Fruit fly (Drosophila melanogaster) whole organism, embryonic: Measurements from ENCODE around the gene Pat1.

Experiments used
- Bteb2 ChIP-seq: fragments of 200-800 bp; sonication (Bioruptor generic); optimal IDR thresholded peaks from 2 replicates; lab custom pipeline; 2016; ENCODE audit warnings: missing biosample characterization, missing genetic modification characterization
- CG1024 ChIP-seq: fragments of 200-800 bp; sonication (Bioruptor generic); IDR thresholded peaks from 2 replicates; pipeline ENCODE4 v1.3.6; 2022; ENCODE audit warnings: missing biosample characterization, missing genetic modification characterization
- CG10979 ChIP-seq: fragments of 200-800 bp; sonication (Bioruptor generic); optimal IDR thresholded peaks from 2 replicates; lab custom pipeline; 2018; ENCODE audit warnings: missing biosample characterization, mild to moderate bottlenecking, missing genetic modification characterization, moderate library complexity
- CG11247 ChIP-seq: fragments of 200-800 bp; sonication (Bioruptor generic); IDR thresholded peaks from 2 replicates; pipeline ENCODE4 v1.3.6; 2022; ENCODE audit warnings: missing biosample characterization, missing genetic modification characterization
- CG14441 ChIP-seq: fragments of 200-800 bp; sonication (Bioruptor generic); IDR thresholded peaks from 2 replicates; pipeline ENCODE4 v1.3.6; 2022; ENCODE audit warnings: missing biosample characterization, missing genetic modification characterization
- CG17361 ChIP-seq: fragments of 200-800 bp; sonication (Bioruptor generic); IDR thresholded peaks from 3 replicates; pipeline ENCODE4 v1.3.6; 2022; ENCODE audit warnings: missing biosample characterization, missing genetic modification characterization
- CG17385 ChIP-seq: fragments of 200-800 bp; sonication (Bioruptor generic); optimal IDR thresholded peaks from 3 replicates; lab custom pipeline; 2018; ENCODE audit warnings: missing biosample characterization, mild to moderate bottlenecking, missing genetic modification characterization
- CG17802 ChIP-seq: fragments of 200-800 bp; sonication (Bioruptor generic); optimal IDR thresholded peaks from 2 replicates; lab custom pipeline; 2018; ENCODE audit warnings: missing biosample characterization, mild to moderate bottlenecking, missing genetic modification characterization, moderate library complexity
- CG18599 ChIP-seq: fragments of 200-800 bp; sonication (Bioruptor generic); optimal IDR thresholded peaks from 3 replicates; lab custom pipeline; 2017; ENCODE audit warnings: missing biosample characterization, missing genetic modification characterization, mild to moderate bottlenecking, moderate library complexity, missing genetic modification reagents
- CG2199 ChIP-seq: fragments of 200-800 bp; sonication (Bioruptor generic); IDR thresholded peaks from 3 replicates; pipeline ENCODE4 v1.3.6; 2022; ENCODE audit warnings: missing biosample characterization, missing genetic modification characterization
- CG30431 ChIP-seq: fragments of 200-800 bp; sonication (Bioruptor generic); optimal IDR thresholded peaks from 2 replicates; lab custom pipeline; 2017; ENCODE audit warnings: missing biosample characterization, missing genetic modification characterization
- CG3281 ChIP-seq: fragments of 200-800 bp; sonication (Bioruptor generic); optimal IDR thresholded peaks from 3 replicates; lab custom pipeline; 2017; ENCODE audit warnings: missing biosample characterization, mild to moderate bottlenecking, missing genetic modification characterization
- CG34422 ChIP-seq: fragments of 200-800 bp; sonication (Bioruptor generic); IDR thresholded peaks from 3 replicates; pipeline ENCODE4 v1.3.6; 2022; ENCODE audit warnings: missing biosample characterization, missing genetic modification characterization
- CG3847 ChIP-seq: fragments of 200-800 bp; sonication (Bioruptor generic); IDR thresholded peaks from 2 replicates; pipeline ENCODE4 v1.3.6; 2022; ENCODE audit warnings: missing biosample characterization, missing genetic modification characterization
- CG43689 ChIP-seq: fragments of 200-800 bp; sonication (Bioruptor generic); IDR thresholded peaks from 2 replicates; pipeline ENCODE4 v1.3.6; 2022; ENCODE audit warnings: missing biosample characterization, missing genetic modification characterization
- CG5180 ChIP-seq: fragments of 200-800 bp; sonication (Bioruptor generic); optimal IDR thresholded peaks from 3 replicates; lab custom pipeline; 2017; ENCODE audit warnings: missing biosample characterization, missing genetic modification characterization, mild to moderate bottlenecking, moderate library complexity, missing genetic modification reagents
- CG6272 ChIP-seq: fragments of 200-800 bp; sonication (Bioruptor generic); IDR thresholded peaks from 2 replicates; pipeline ENCODE4 v1.3.6; 2022; ENCODE audit warnings: missing biosample characterization, missing genetic modification characterization
- CG7745 ChIP-seq: fragments of 200-800 bp; sonication (Bioruptor generic); optimal IDR thresholded peaks from 2 replicates; lab custom pipeline; 2018; ENCODE audit warnings: missing biosample characterization, mild to moderate bottlenecking, missing genetic modification characterization, moderate library complexity
- Drgx ChIP-seq: fragments of 200-800 bp; sonication (Bioruptor generic); IDR thresholded peaks from 2 replicates; pipeline ENCODE4 v1.3.6; 2022; ENCODE audit warnings: missing biosample characterization, missing genetic modification characterization
- Ets65A ChIP-seq: fragments of 200-800 bp; sonication (Bioruptor generic); peaks from one replicate; lab custom pipeline; 2016; ENCODE audit warnings: missing biosample characterization, missing genetic modification characterization
- Gsc ChIP-seq: fragments of 200-800 bp; sonication (Bioruptor generic); IDR thresholded peaks from 2 replicates; pipeline ENCODE4 v1.3.6; 2022; ENCODE audit warnings: missing biosample characterization, missing genetic modification characterization
- HLH3B ChIP-seq: fragments of 200-800 bp; sonication (Bioruptor generic); IDR thresholded peaks from 2 replicates; pipeline ENCODE4 v1.3.6; 2022; ENCODE audit warnings: missing biosample characterization, missing genetic modification characterization
- Oli ChIP-seq: fragments of 200-800 bp; sonication (Bioruptor generic); optimal IDR thresholded peaks from 2 replicates; lab custom pipeline; 2018; ENCODE audit warnings: missing biosample characterization, mild to moderate bottlenecking, missing genetic modification characterization, moderate library complexity
- Optix ChIP-seq: fragments of 200-800 bp; sonication (Bioruptor generic); IDR thresholded peaks from 3 replicates; pipeline ENCODE4 v1.3.6; 2022; ENCODE audit warnings: missing biosample characterization, missing genetic modification characterization
- Scr ChIP-seq: fragments of 200-800 bp; sonication (Bioruptor generic); IDR thresholded peaks from 2 replicates; pipeline ENCODE4 v1.3.6; 2022; ENCODE audit warnings: missing biosample characterization, missing genetic modification characterization; ENCODE audit not compliant: partially characterized antibody
- Six4 ChIP-seq: fragments of 200-800 bp; sonication (Bioruptor generic); optimal IDR thresholded peaks from 2 replicates; lab custom pipeline; 2016; ENCODE audit warnings: missing biosample characterization, missing genetic modification characterization
- Trl ChIP-seq, 3 experiments: fragments of >200 bp in 2 of 3; fragments of 200-800 bp in 1 of 3; sonication (Bioruptor generic) in 1 of 3; optimal IDR thresholded peaks; 2 replicates in 1 of 3; 3 replicates in 2 of 3; lab custom pipeline; 2016 to 2017; ENCODE audit warnings: missing biosample characterization in 1 of 3, missing genetic modification characterization in 1 of 3
- ab ChIP-seq: fragments of 200-800 bp; sonication (Bioruptor generic); optimal IDR thresholded peaks from 2 replicates; lab custom pipeline; 2016; ENCODE audit warnings: missing biosample characterization, missing genetic modification characterization
- ase ChIP-seq: fragments of 200-800 bp; sonication (Bioruptor generic); IDR thresholded peaks from 3 replicates; pipeline ENCODE4 v1.3.6; 2022; ENCODE audit warnings: missing biosample characterization, missing genetic modification characterization
- ash1 ChIP-seq: fragments of 200-800 bp; sonication (Bioruptor generic); optimal IDR thresholded peaks from 2 replicates; lab custom pipeline; 2018; ENCODE audit warnings: missing biosample characterization, mild to moderate bottlenecking, missing genetic modification characterization
- bigmax ChIP-seq: fragments of 200-800 bp; sonication (Bioruptor generic); optimal IDR thresholded peaks from 2 replicates; lab custom pipeline; 2018; ENCODE audit warnings: missing biosample characterization, mild to moderate bottlenecking, missing genetic modification characterization
- chn ChIP-seq: fragments of 200-800 bp; sonication (Bioruptor generic); optimal IDR thresholded peaks from 2 replicates; lab custom pipeline; 2016; ENCODE audit warnings: missing biosample characterization, missing genetic modification characterization
- corto ChIP-seq: fragments of 200-800 bp; sonication (Bioruptor generic); optimal IDR thresholded peaks from 2 replicates; lab custom pipeline; 2016; ENCODE audit warnings: missing biosample characterization, mild to moderate bottlenecking, missing genetic modification characterization, moderate library complexity
- dysf ChIP-seq: fragments of 200-800 bp; sonication (Bioruptor generic); IDR thresholded peaks from 3 replicates; pipeline ENCODE4 v1.3.6; 2022; ENCODE audit warnings: missing biosample characterization, missing genetic modification characterization
- gfzf ChIP-seq: fragments of 200-800 bp; sonication (Bioruptor generic); optimal IDR thresholded peaks from 2 replicates; lab custom pipeline; 2016; ENCODE audit warnings: missing biosample characterization, mild to moderate bottlenecking, missing genetic modification characterization, moderate library complexity
- maf-S ChIP-seq: fragments of 200-800 bp; sonication (Bioruptor generic); optimal IDR thresholded peaks from 2 replicates; lab custom pipeline; 2016; ENCODE audit warnings: missing biosample characterization, missing genetic modification characterization
- pnt ChIP-seq: fragments of 200-800 bp; sonication (Bioruptor generic); optimal IDR thresholded peaks from 3 replicates; lab custom pipeline; 2016; ENCODE audit warnings: missing biosample characterization, missing genetic modification characterization
- ranshi ChIP-seq: fragments of 200-800 bp; sonication (Bioruptor generic); IDR thresholded peaks from 2 replicates; pipeline ENCODE4 v1.3.6; 2022; ENCODE audit warnings: missing biosample characterization, missing genetic modification characterization
- repo ChIP-seq: fragments of 200-800 bp; sonication (Bioruptor generic); optimal IDR thresholded peaks from 2 replicates; lab custom pipeline; 2016; ENCODE audit warnings: missing biosample characterization, missing genetic modification characterization
- scrt ChIP-seq: fragments of 200-800 bp; sonication (Bioruptor generic); optimal IDR thresholded peaks from 2 replicates; lab custom pipeline; 2018; ENCODE audit warnings: missing biosample characterization, mild to moderate bottlenecking, missing genetic modification characterization, moderate library complexity
- sima ChIP-seq: fragments of 200-800 bp; sonication (Bioruptor generic); optimal IDR thresholded peaks from 2 replicates; lab custom pipeline; 2016; ENCODE audit warnings: missing biosample characterization, missing genetic modification characterization
- slbo ChIP-seq: fragments of 200-800 bp; sonication (Bioruptor generic); IDR thresholded peaks from 2 replicates; pipeline ENCODE4 v1.3.6; 2022; ENCODE audit warnings: missing biosample characterization, missing genetic modification characterization
- so ChIP-seq: fragments of 200-800 bp; sonication (Bioruptor generic); IDR thresholded peaks from 3 replicates; pipeline ENCODE4 v1.3.6; 2022; ENCODE audit warnings: missing biosample characterization, missing genetic modification characterization
- tio ChIP-seq: fragments of 200-800 bp; sonication (Bioruptor generic); optimal IDR thresholded peaks from 2 replicates; lab custom pipeline; 2017; ENCODE audit warnings: missing biosample characterization, missing genetic modification characterization, inconsistent platforms
- tna ChIP-seq: fragments of 200-800 bp; sonication (Bioruptor generic); IDR thresholded peaks from 2 replicates; pipeline ENCODE4 v1.3.6; 2022; ENCODE audit warnings: missing biosample characterization, missing genetic modification characterization; ENCODE audit not compliant: partially characterized antibody
- toy ChIP-seq: fragments of 200-800 bp; sonication (Bioruptor generic); IDR thresholded peaks from 2 replicates; pipeline ENCODE4 v1.3.6; 2022; ENCODE audit warnings: missing biosample characterization, missing genetic modification characterization

Pat1 gene

DNA sequence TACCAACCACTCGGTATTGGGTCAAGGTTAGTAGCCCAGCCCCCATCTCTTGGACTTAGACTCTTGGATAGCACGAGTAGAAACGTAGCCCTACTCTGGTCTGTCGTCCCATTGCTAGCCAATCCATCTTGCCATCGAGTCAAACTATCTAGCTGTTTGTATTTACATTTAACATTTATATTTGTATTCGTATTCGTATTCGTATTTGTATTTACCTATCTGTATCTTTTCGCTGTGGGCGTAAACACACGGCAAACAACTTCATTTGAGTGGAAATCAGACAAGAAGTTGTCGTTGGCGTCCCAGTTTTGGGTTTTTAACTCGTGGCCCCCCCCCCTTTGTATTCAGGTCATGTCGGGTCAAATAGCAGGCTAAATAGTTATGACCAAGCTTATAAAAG lies 23.7 kb downstream of the Pat1 start (continued):
- no peak for TF ChIP-seq Optix (GFP tag; lab: Robert Waterston, UW)
- no peak for TF ChIP-seq corto (GFP tag; lab: Kevin White, UChicago)
- TF ChIP-seq pnt = no peak
- peak; percentile 6 for TF ChIP-seq scrt (GFP tag; lab: Kevin White, UChicago)
- TF ChIP-seq ab (GFP tag; lab: Kevin White, UChicago) = no peak
- no peak for TF ChIP-seq Trl (optimal IDR thresholded peaks at IDR 0.05; lab: Kevin White, UChicago)
- TF ChIP-seq Trl (GFP tag; optimal IDR thresholded peaks at IDR 0.05; lab: Kevin White, UChicago) = peak; percentile 14
- TF ChIP-seq CG11247 (GFP tag; lab: Robert Waterston, UW) = no peak
- TF ChIP-seq CG30431 (GFP tag; lab: Kevin White, UChicago) = no peak
- TF ChIP-seq CG5180 = peak; percentile 29
- TF ChIP-seq CG2199 = no peak
- peak; percentile 38; the same call in 1 of the 3 replicates for TF ChIP-seq so
- no peak for TF ChIP-seq toy (GFP tag; lab: Robert Waterston, UW)
- TF ChIP-seq ash1 = no peak
- TF ChIP-seq chn (GFP tag; lab: Kevin White, UChicago) = no peak
- TF ChIP-seq slbo (GFP tag; lab: Robert Waterston, UW) = no peak
- TF ChIP-seq ase (GFP tag; lab: Robert Waterston, UW) = no peak
- peak; percentile 17; the same call in 1 of the 2 replicates for TF ChIP-seq ranshi (GFP tag; lab: Robert Waterston, UW)
- no peak for TF ChIP-seq bigmax (GFP tag; lab: Kevin White, UChicago)
- TF ChIP-seq Ets65A (GFP tag; lab: Kevin White, UChicago) = no peak
- TF ChIP-seq CG3281 (GFP tag; lab: Kevin White, UChicago) = peak; percentile 47
- no peak for TF ChIP-seq Scr
- TF ChIP-seq Oli (tag; lab: Kevin White, UChicago) = no peak
- no peak for TF ChIP-seq CG1024 (GFP tag; lab: Robert Waterston, UW)
- no peak; the same call in 2 of the 3 replicates for TF ChIP-seq dysf
- peak; percentile 7 for TF ChIP-seq CG10979
- no peak for TF ChIP-seq repo
- no peak for TF ChIP-seq CG3847 (GFP tag; lab: Robert Waterston, UW)
- TF ChIP-seq Bteb2 = no peak
- TF ChIP-seq tna (GFP tag; lab: Robert Waterston, UW) = no peak
- no peak for TF ChIP-seq tio
- TF ChIP-seq sima (GFP tag; lab: Kevin White, UChicago) = no peak
- TF ChIP-seq CG6272 = no peak
- no peak for TF ChIP-seq Gsc
- no peak; the same call in 1 of the 2 replicates for TF ChIP-seq HLH3B (GFP tag; lab: Robert Waterston, UW)
- no peak for TF ChIP-seq CG7745 (tag; lab: Kevin White, UChicago)
- no peak for TF ChIP-seq gfzf (GFP tag; lab: Kevin White, UChicago)
- peak; percentile 59 for TF ChIP-seq CG18599 (GFP tag; lab: Kevin White, UChicago)
- no peak for TF ChIP-seq CG34422 (GFP tag; lab: Robert Waterston, UW)
- no peak for TF ChIP-seq CG14441 (GFP tag; lab: Robert Waterston, UW)
- no peak for TF ChIP-seq Six4
- TF ChIP-seq maf-S (GFP tag; lab: Kevin White, UChicago) = no peak
- TF ChIP-seq CG17385 (GFP tag; lab: Kevin White, UChicago) = peak; percentile 24
- TF ChIP-seq CG43689 (GFP tag; lab: Robert Waterston, UW) = no peak
- no peak for TF ChIP-seq CG17802
- no peak for TF ChIP-seq Drgx (GFP tag; lab: Robert Waterston, UW)
- no peak for TF ChIP-seq CG17361 (GFP tag; lab: Robert Waterston, UW)
- TF ChIP-seq, all 482 proteins: peak for 147
